Worm (Caenorhabditis elegans): Measurements from ENCODE around the gene nhr-34.

- no peak for TF ChIP-seq him-1 (tag; optimal IDR thresholded peaks at IDR 0.05)
- TF ChIP-seq dao-5 (tag; optimal IDR thresholded peaks at IDR 0.05), result no peak
- TF ChIP-seq W03F9.2 (tag; optimal IDR thresholded peaks at IDR 0.05), result no peak
Measured at ce11 chrIV:9692874-9693273, 17.4 kb upstream of the nhr-34 start, which contains the start of gene twk-9.
